Fruit fly (Drosophila melanogaster) whole organism, embryonic: ENCODE measurements around the gene Pgd.

Experiments
- CG10543 ChIP-seq: fragments of 200-800 bp; sonication (Bioruptor generic); optimal IDR thresholded peaks from 3 replicates; lab custom pipeline; 2017; ENCODE audit warnings: missing biosample characterization, mild to moderate bottlenecking, missing genetic modification characterization, moderate library complexity
- CG14965 ChIP-seq: fragments of 200-800 bp; sonication (Bioruptor generic); optimal IDR thresholded peaks from 2 replicates; lab custom pipeline; 2016; ENCODE audit warnings: missing biosample characterization, missing genetic modification characterization, borderline replicate concordance
- CG2202 ChIP-seq: fragments of 200-800 bp; sonication (Bioruptor generic); optimal IDR thresholded peaks from 2 replicates; lab custom pipeline; 2018; ENCODE audit warnings: missing biosample characterization, mild to moderate bottlenecking, missing genetic modification characterization
- tio ChIP-seq: fragments of 200-800 bp; sonication (Bioruptor generic); optimal IDR thresholded peaks from 2 replicates; lab custom pipeline; 2017; ENCODE audit warnings: missing biosample characterization, missing genetic modification characterization, inconsistent platforms
- yki ChIP-seq: fragments of >200 bp; optimal IDR thresholded peaks from 3 replicates; lab custom pipeline; 2018

DNA sequence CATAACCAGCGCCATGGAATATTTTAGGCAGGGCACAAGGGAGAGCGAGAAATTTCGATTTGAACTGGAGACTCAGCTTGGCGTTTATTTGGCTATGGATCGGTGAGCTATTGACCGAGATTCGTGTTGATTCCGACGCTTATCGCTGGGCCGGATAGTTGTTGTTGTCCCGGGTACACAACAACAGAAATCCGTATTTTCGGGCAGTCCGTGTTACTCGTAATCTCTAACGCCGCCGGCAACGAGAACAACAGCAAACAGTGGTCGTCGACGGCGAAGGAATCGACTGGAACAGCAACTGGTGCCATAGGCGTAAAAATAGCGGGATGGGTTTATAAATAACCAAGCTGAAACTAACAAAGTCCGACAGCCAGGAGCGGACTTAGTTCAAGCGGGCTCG lies 47.0 kb downstream of the Pgd start:
- TF ChIP-seq CG10543 (GFP tag; lab: Kevin White, UChicago) = no peak
- no peak for TF ChIP-seq yki (lab: Kevin White, UChicago)
- no peak for TF ChIP-seq CG2202 (tag; lab: Kevin White, UChicago)
- TF ChIP-seq tio (GFP tag; lab: Kevin White, UChicago) = no peak
- no peak for TF ChIP-seq CG14965
